Worm (Caenorhabditis elegans) whole organism, L3 larva: Measurements from ENCODE around the gene ZK402.5.

Experiments
- R02D3.7 ChIP-seq: fragments of 150-350 bp; optimal IDR thresholded peaks from 2 replicates; lab custom pipeline; 2014; ENCODE audit warnings: missing biosample characterization, missing genetic modification characterization
- ZK546.5 ChIP-seq: sonication (generic microtip); optimal IDR thresholded peaks from 2 replicates; lab custom pipeline; 2017; ENCODE audit warnings: missing biosample characterization, missing genetic modification characterization
- aly-2 ChIP-seq: fragments of 150-350 bp; optimal IDR thresholded peaks from 2 replicates; lab custom pipeline; 2014; ENCODE audit warnings: missing biosample characterization, missing genetic modification characterization
- ama-1 ChIP-seq: fragments of 150-350 bp; optimal IDR thresholded peaks from 2 replicates; lab custom pipeline; 2018
- ceh-16 ChIP-seq: sonication (generic microtip); optimal IDR thresholded peaks from 2 replicates; lab custom pipeline; 2017; ENCODE audit warnings: missing biosample characterization, missing genetic modification characterization
- ceh-28 ChIP-seq: fragments of 150-350 bp; optimal IDR thresholded peaks from 2 replicates; lab custom pipeline; 2014; ENCODE audit warnings: missing biosample characterization, missing genetic modification reagents, missing genetic modification characterization
- ceh-82 ChIP-seq: fragments of 150-350 bp; optimal IDR thresholded peaks from 2 replicates; lab custom pipeline; 2014; ENCODE audit warnings: missing biosample characterization, missing genetic modification characterization
- daf-12 ChIP-seq: fragments of 150-350 bp; optimal IDR thresholded peaks from 2 replicates; lab custom pipeline; 2014; ENCODE audit warnings: missing biosample characterization, missing genetic modification reagents, missing genetic modification characterization
- egl-5 ChIP-seq: fragments of 150-350 bp; optimal IDR thresholded peaks from 2 replicates; lab custom pipeline; 2017; ENCODE audit warnings: missing biosample characterization, missing genetic modification reagents, missing genetic modification characterization, inconsistent platforms
- elt-1 ChIP-seq: fragments of 150-350 bp; optimal IDR thresholded peaks from 2 replicates; lab custom pipeline; 2014; ENCODE audit warnings: missing biosample characterization, missing genetic modification characterization
- elt-2 ChIP-seq: sonication (generic microtip); optimal IDR thresholded peaks from 2 replicates; lab custom pipeline; 2016; ENCODE audit warnings: missing genetic modification reagents, mild to moderate bottlenecking, missing genetic modification characterization, missing compliant biosample characterization
- elt-3 ChIP-seq, 3 experiments: fragments of 150-350 bp in 1 of 3; sonication (generic microtip) in 2 of 3; optimal IDR thresholded peaks; 2 replicates in 2 of 3; 4 replicates in 1 of 3; lab custom pipeline; 2014 to 2017; ENCODE audit warnings: missing biosample characterization in 3 of 3, missing genetic modification characterization in 3 of 3
- eor-1 ChIP-seq, 2 experiments: fragments of 150-350 bp; optimal IDR thresholded peaks; 2 replicates each; lab custom pipeline; 2014 to 2018; ENCODE audit warnings: missing biosample characterization in 2 of 2, missing genetic modification characterization in 2 of 2
- fkh-10 ChIP-seq: sonication (generic microtip); optimal IDR thresholded peaks from 2 replicates; lab custom pipeline; 2017; ENCODE audit warnings: missing biosample characterization, missing genetic modification reagents, missing genetic modification characterization
- fkh-2 ChIP-seq: fragments of 150-350 bp; optimal IDR thresholded peaks from 2 replicates; lab custom pipeline; 2014; ENCODE audit warnings: missing biosample characterization, missing genetic modification reagents, missing genetic modification characterization
- hmg-11 ChIP-seq: sonication (generic microtip); optimal IDR thresholded peaks from 2 replicates; lab custom pipeline; 2016; ENCODE audit warnings: missing genetic modification characterization, missing compliant biosample characterization
- jun-1 ChIP-seq: fragments of 150-350 bp; optimal IDR thresholded peaks from 2 replicates; lab custom pipeline; 2014; ENCODE audit warnings: missing biosample characterization, missing genetic modification reagents, missing genetic modification characterization
- lin-15B ChIP-seq: fragments of 150-350 bp; optimal IDR thresholded peaks from 2 replicates; lab custom pipeline; 2014; ENCODE audit warnings: missing biosample characterization, missing genetic modification characterization
- lin-39 ChIP-seq: fragments of 150-350 bp; optimal IDR thresholded peaks from 2 replicates; lab custom pipeline; 2018; ENCODE audit warnings: missing biosample characterization, missing genetic modification reagents, missing genetic modification characterization
- lsy-12 ChIP-seq: sonication (generic microtip); optimal IDR thresholded peaks from 2 replicates; lab custom pipeline; 2016; ENCODE audit warnings: mild to moderate bottlenecking, missing genetic modification characterization, missing compliant biosample characterization
- mml-1 ChIP-seq: fragments of 150-350 bp; sonication (generic microtip); optimal IDR thresholded peaks from 3 replicates; lab custom pipeline; 2014; ENCODE audit warnings: missing biosample characterization, missing genetic modification characterization
- nhr-11 ChIP-seq: fragments of 150-350 bp; optimal IDR thresholded peaks from 2 replicates; lab custom pipeline; 2014; ENCODE audit warnings: missing biosample characterization, missing genetic modification characterization
- nhr-23 ChIP-seq: fragments of 150-350 bp; optimal IDR thresholded peaks from 2 replicates; lab custom pipeline; 2014; ENCODE audit warnings: missing biosample characterization, missing genetic modification reagents, missing genetic modification characterization
- nhr-237 ChIP-seq: fragments of 150-350 bp; optimal IDR thresholded peaks from 2 replicates; lab custom pipeline; 2014; ENCODE audit warnings: missing biosample characterization, missing genetic modification characterization
- nhr-25 ChIP-seq: sonication (generic microtip); optimal IDR thresholded peaks from 2 replicates; lab custom pipeline; 2017; ENCODE audit warnings: missing biosample characterization, missing genetic modification characterization
- nhr-67 ChIP-seq: fragments of 150-350 bp; optimal IDR thresholded peaks from 2 replicates; lab custom pipeline; 2014; ENCODE audit warnings: missing biosample characterization, missing genetic modification characterization
- nhr-76 ChIP-seq: fragments of 150-350 bp; sonication (generic microtip); optimal IDR thresholded peaks from 5 replicates; lab custom pipeline; 2014; ENCODE audit warnings: missing biosample characterization, missing genetic modification characterization
- nhr-77 ChIP-seq: fragments of 150-350 bp; optimal IDR thresholded peaks from 2 replicates; lab custom pipeline; 2014; ENCODE audit warnings: missing biosample characterization, missing genetic modification characterization
- pha-4 ChIP-seq: fragments of 150-350 bp; optimal IDR thresholded peaks from 2 replicates; lab custom pipeline; 2014; ENCODE audit warnings: missing biosample characterization, missing genetic modification reagents, missing genetic modification characterization
- sea-2 ChIP-seq: fragments of 150-350 bp; sonication (generic microtip); optimal IDR thresholded peaks from 4 replicates; lab custom pipeline; 2014; ENCODE audit warnings: missing biosample characterization, missing genetic modification reagents, missing genetic modification characterization
- skn-1 ChIP-seq: fragments of 150-350 bp; optimal IDR thresholded peaks from 2 replicates; lab custom pipeline; 2014; ENCODE audit warnings: missing biosample characterization, missing genetic modification characterization
- snpc-4 ChIP-seq: fragments of 150-350 bp; optimal IDR thresholded peaks from 2 replicates; lab custom pipeline; 2014; ENCODE audit warnings: missing biosample characterization, missing genetic modification characterization
- unc-62 ChIP-seq: fragments of 150-350 bp; sonication (generic microtip); optimal IDR thresholded peaks from 4 replicates; lab custom pipeline; 2014; ENCODE audit warnings: missing biosample characterization, missing genetic modification reagents, missing genetic modification characterization
- zag-1 ChIP-seq: fragments of 150-350 bp; optimal IDR thresholded peaks from 2 replicates; lab custom pipeline; 2014; ENCODE audit warnings: missing biosample characterization, missing genetic modification characterization
- ztf-11 ChIP-seq: fragments of 150-350 bp; optimal IDR thresholded peaks from 2 replicates; lab custom pipeline; 2014; ENCODE audit warnings: missing biosample characterization, missing genetic modification characterization
- ztf-4 ChIP-seq: fragments of 150-350 bp; optimal IDR thresholded peaks from 2 replicates; lab custom pipeline; 2014; ENCODE audit warnings: missing biosample characterization, missing genetic modification characterization

ZK402.5 gene

ce11 chrX:1389382-1389983 is 11.7 kb downstream of the ZK402.5 start (continued):
- TF ChIP-seq ceh-16 (no peak), ama-1 (lab: Kevin White, UChicago) (no peak), jun-1 (tag; lab: Kevin White, UChicago) (peak; percentile 98), lsy-12 (tag; lab: Kevin White, UChicago) (peak; percentile 81), fkh-2 (peak; percentile 31), nhr-23 (peak; percentile 94), ztf-4 (tag; lab: Kevin White, UChicago) (no peak), snpc-4 (tag; lab: Kevin White, UChicago) (peak; percentile 86), hmg-11 (tag; lab: Kevin White, UChicago) (peak; percentile 83), nhr-76 (peak; percentile 85), unc-62 (peak; percentile 66)

- TF ChIP-seq elt-2 (tag; lab: Kevin White, UChicago), result peak; percentile 6
- TF ChIP-seq zag-1 (tag; lab: Kevin White, UChicago), result no peak
Measured at ce11 chrX:1386893-1387367, 14.2 kb downstream of the ZK402.5 start, which contains the start of gene F56C3.1. Gene F56C3.1 (plus strand): TSS chrX:1387317.

- TF ChIP-seq skn-1 (tag; lab: Kevin White, UChicago), result no peak
- no peak for TF ChIP-seq ceh-28 (tag; lab: Kevin White, UChicago)
- no peak for TF ChIP-seq pha-4 (tag; lab: Kevin White, UChicago)
- no peak for TF ChIP-seq ztf-11
- no peak for TF ChIP-seq ama-1 (lab: Kevin White, UChicago)
- TF ChIP-seq zag-1 (tag; lab: Kevin White, UChicago), result no peak
- TF ChIP-seq ZK546.5 (tag; lab: Kevin White, UChicago), result no peak
- TF ChIP-seq lin-39 (tag; lab: Kevin White, UChicago), result no peak
- no peak for TF ChIP-seq fkh-10 (GFP tag; lab: Kevin White, UChicago)
- no peak for TF ChIP-seq elt-3 (tag; optimal IDR thresholded peaks at IDR 0.05; lab: Kevin White, UChicago)
- no peak for TF ChIP-seq nhr-67 (tag; lab: Kevin White, UChicago)
- TF ChIP-seq R02D3.7, result no peak
- no peak for TF ChIP-seq unc-62
- TF ChIP-seq eor-1 (tag; optimal IDR thresholded peaks at IDR 0.05; lab: Kevin White, UChicago), result no peak
Measured at ce11 chrX:1384538-1384937, 16.6 kb downstream of the ZK402.5 start, which contains the start of gene F56C3.8. Gene F56C3.8 (minus strand): TSS chrX:1384638.

- TF ChIP-seq lin-15B (tag; lab: Kevin White, UChicago) (no peak), unc-62 (no peak), jun-1 (tag; lab: Kevin White, UChicago) (no peak), nhr-77 (tag; lab: Kevin White, UChicago) (no peak), sea-2 (no peak), hmg-11 (tag; lab: Kevin White, UChicago) (no peak), ceh-28 (tag; lab: Kevin White, UChicago) (no peak), ztf-4 (tag; lab: Kevin White, UChicago) (no peak), nhr-23 (no peak), skn-1 (tag; lab: Kevin White, UChicago) (no peak), nhr-25 (tag; lab: Kevin White, UChicago) (no peak), fkh-2 (no peak)
Measured at ce11 chrX:1383546-1383945, 17.6 kb downstream of the ZK402.5 start.

ce11 chrX:1381565-1381964 is 19.6 kb downstream of the ZK402.5 start, which contains the start of gene F56C3.10:
Gene F56C3.10 (minus strand): TSS chrX:1381665.
- no peak for TF ChIP-seq mml-1
- TF ChIP-seq elt-1 (tag; lab: Kevin White, UChicago), result no peak
- TF ChIP-seq egl-5 (tag; lab: Kevin White, UChicago), result no peak
- no peak for TF ChIP-seq ZK546.5 (tag; lab: Kevin White, UChicago)
- no peak for TF ChIP-seq daf-12 (tag; lab: Kevin White, UChicago)
- no peak for TF ChIP-seq elt-3 (tag; optimal IDR thresholded peaks at IDR 0.05; lab: Kevin White, UChicago)
- TF ChIP-seq ceh-82 (tag; lab: Kevin White, UChicago), result no peak
- TF ChIP-seq zag-1 (tag; lab: Kevin White, UChicago), result no peak
- no peak for TF ChIP-seq nhr-11
- TF ChIP-seq nhr-237, result no peak
- no peak for TF ChIP-seq jun-1 (tag; lab: Kevin White, UChicago)
- no peak for TF ChIP-seq aly-2 (tag; lab: Kevin White, UChicago)
- TF ChIP-seq ztf-11, result no peak
- no peak for TF ChIP-seq lin-15B (tag; lab: Kevin White, UChicago)
